Worm (Caenorhabditis elegans) whole organism, early embryonic: Measurements from ENCODE around the gene egl-21.

Experiments used
- B0310.2 ChIP-seq: sonication (generic microtip); optimal IDR thresholded peaks from 2 replicates; lab custom pipeline; 2016; ENCODE audit warnings: mild to moderate bottlenecking, missing genetic modification characterization, missing compliant biosample characterization
- F13C5.2 ChIP-seq: sonication (generic microtip); optimal IDR thresholded peaks from 2 replicates; lab custom pipeline; 2017; ENCODE audit warnings: mild to moderate bottlenecking, missing genetic modification characterization, inconsistent platforms, missing compliant biosample characterization
- aly-1 ChIP-seq: sonication (generic microtip); optimal IDR thresholded peaks from 2 replicates; lab custom pipeline; 2016; ENCODE audit warnings: missing genetic modification characterization, missing compliant biosample characterization
- ama-1 ChIP-seq: fragments of 150-350 bp; optimal IDR thresholded peaks from 2 replicates; lab custom pipeline; 2014
- ceh-13 ChIP-seq: fragments of 200-800 bp; sonication (Bioruptor generic); optimal IDR thresholded peaks from 2 replicates; lab custom pipeline; 2018; ENCODE audit warnings: mild to moderate bottlenecking, missing genetic modification characterization, missing compliant biosample characterization
- ceh-36 ChIP-seq: sonication (generic microtip); optimal IDR thresholded peaks from 2 replicates; lab custom pipeline; 2016; ENCODE audit warnings: missing genetic modification characterization, inconsistent platforms, missing compliant biosample characterization
- ets-7 ChIP-seq: sonication (generic microtip); optimal IDR thresholded peaks from 2 replicates; lab custom pipeline; 2016; ENCODE audit warnings: missing genotype, missing genetic modification characterization, missing compliant biosample characterization
- flt-1 ChIP-seq: fragments of 200-800 bp; sonication (Bioruptor generic); IDR thresholded peaks from 2 replicates; pipeline ENCODE4 v1.3.6; 2022; ENCODE audit warnings: missing genetic modification characterization, missing compliant biosample characterization
- hmbx-1 ChIP-seq: sonication (generic microtip); optimal IDR thresholded peaks from 2 replicates; lab custom pipeline; 2016; ENCODE audit warnings: mild to moderate bottlenecking, missing genetic modification characterization, missing compliant biosample characterization
- hmg-4 ChIP-seq: fragments of 200-800 bp; sonication (Bioruptor generic); optimal IDR thresholded peaks from 2 replicates; lab custom pipeline; 2018; ENCODE audit warnings: mild to moderate bottlenecking, missing genetic modification characterization, missing compliant biosample characterization
- hnd-1 ChIP-seq: sonication (generic microtip); optimal IDR thresholded peaks from 2 replicates; lab custom pipeline; 2016; ENCODE audit warnings: missing genetic modification characterization, missing compliant biosample characterization
- pes-1 ChIP-seq: fragments of 200-800 bp; sonication (Bioruptor generic); IDR thresholded peaks from 2 replicates; pipeline ENCODE4 v1.3.6; 2022; ENCODE audit warnings: missing genetic modification reagents, missing genetic modification characterization, missing compliant biosample characterization
- scrt-1 ChIP-seq: fragments of 200-800 bp; sonication (Bioruptor generic); IDR thresholded peaks from 2 replicates; pipeline ENCODE4 v1.3.6; 2022; ENCODE audit warnings: missing genetic modification characterization, missing compliant biosample characterization
- sea-1 ChIP-seq: fragments of 200-800 bp; sonication (Bioruptor generic); conservative IDR thresholded peaks from 2 replicates; pipeline ENCODE4 v1.3.6; 2022; ENCODE audit warnings: missing genetic modification characterization, missing compliant biosample characterization
- tbx-11 ChIP-seq: fragments of 200-800 bp; sonication (Bioruptor generic); IDR thresholded peaks from 2 replicates; pipeline ENCODE4 v1.3.6; 2022; ENCODE audit warnings: missing genetic modification characterization, missing compliant biosample characterization
- tbx-37 ChIP-seq: fragments of 200-800 bp; sonication (Bioruptor generic); conservative IDR thresholded peaks from 2 replicates; pipeline ENCODE4 v1.3.6; 2022; ENCODE audit warnings: missing genetic modification reagents, missing genetic modification characterization, missing compliant biosample characterization
- tra-4 ChIP-seq: sonication (generic microtip); optimal IDR thresholded peaks from 2 replicates; lab custom pipeline; 2017; ENCODE audit warnings: missing genetic modification characterization, missing compliant biosample characterization

The egl-21 gene

DNA sequence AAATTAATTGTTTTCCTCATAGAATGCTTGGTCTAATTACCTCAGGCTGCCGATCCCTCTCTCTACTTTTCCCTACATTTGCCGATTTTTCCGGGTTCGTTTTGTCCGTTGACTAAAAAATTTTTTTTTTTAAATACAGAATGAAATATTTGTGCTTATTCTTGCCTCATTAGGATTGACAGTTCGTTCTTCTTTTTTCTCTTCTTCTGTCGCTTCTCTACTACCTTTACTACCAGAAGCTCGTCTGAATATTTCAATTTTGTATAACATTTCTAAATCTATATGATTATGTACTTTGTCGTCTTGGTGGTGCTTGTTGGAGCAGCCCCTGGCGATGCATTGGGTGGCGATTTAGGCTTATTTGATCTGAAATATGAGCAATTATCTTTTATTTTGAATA, 6.4 kb downstream of the egl-21 start:
- no peak for TF ChIP-seq scrt-1 (GFP tag; lab: Robert Waterston, UW)
- no peak for TF ChIP-seq hmg-4
- no peak for TF ChIP-seq tbx-11 (GFP tag; lab: Robert Waterston, UW)
- no peak for TF ChIP-seq ceh-36
- no peak for TF ChIP-seq tra-4 (tag; lab: Kevin White, UChicago)
- TF ChIP-seq sea-1, result no peak
- TF ChIP-seq hnd-1 (tag; lab: Kevin White, UChicago), result no peak
- no peak for TF ChIP-seq tbx-37 (GFP tag; lab: Robert Waterston, UW)
- no peak for TF ChIP-seq ets-7 (tag; lab: Kevin White, UChicago)
- TF ChIP-seq aly-1, result no peak
- no peak for TF ChIP-seq ceh-13 (GFP tag; lab: Kevin White, UChicago)
- no peak for TF ChIP-seq ama-1
- no peak for TF ChIP-seq F13C5.2
- no peak for TF ChIP-seq flt-1
- no peak for TF ChIP-seq B0310.2 (tag; lab: Kevin White, UChicago)
- TF ChIP-seq pes-1 (GFP tag; lab: Robert Waterston, UW), result no peak
- no peak for TF ChIP-seq hmbx-1

DNA sequence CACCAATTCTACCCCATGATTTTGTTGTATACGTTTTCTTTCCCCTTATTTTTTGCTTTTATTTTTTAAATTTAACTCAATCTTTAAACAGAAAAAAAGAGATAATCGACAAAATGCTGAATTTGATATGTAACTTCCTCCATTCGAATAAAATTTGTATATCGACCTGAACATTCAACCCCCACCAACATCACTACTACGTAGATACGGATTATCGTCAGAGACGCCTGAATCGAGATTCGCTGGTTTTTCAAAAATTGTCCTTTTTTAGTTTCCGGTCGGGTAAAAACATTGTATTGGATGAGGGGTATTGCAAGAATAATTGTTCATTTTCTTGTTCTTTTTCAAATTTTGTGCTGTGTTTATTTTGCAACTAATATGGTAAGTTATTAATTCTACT, 9.2 kb downstream of the egl-21 start, which contains the start of gene bgnt-1.1:
Gene bgnt-1.1 (plus strand): TSS at position 301 of the 400 bp plus-strand sequence.
- TF ChIP-seq ets-7 (tag; lab: Kevin White, UChicago) (no peak), ceh-13 (GFP tag; lab: Kevin White, UChicago) (no peak), sea-1 (no peak), hnd-1 (tag; lab: Kevin White, UChicago) (no peak), B0310.2 (tag; lab: Kevin White, UChicago) (no peak), scrt-1 (GFP tag; lab: Robert Waterston, UW) (no peak), hmbx-1 (no peak), ama-1 (no peak), pes-1 (GFP tag; lab: Robert Waterston, UW) (no peak), tra-4 (tag; lab: Kevin White, UChicago) (no peak), ceh-36 (no peak), tbx-11 (GFP tag; lab: Robert Waterston, UW) (no peak)

DNA sequence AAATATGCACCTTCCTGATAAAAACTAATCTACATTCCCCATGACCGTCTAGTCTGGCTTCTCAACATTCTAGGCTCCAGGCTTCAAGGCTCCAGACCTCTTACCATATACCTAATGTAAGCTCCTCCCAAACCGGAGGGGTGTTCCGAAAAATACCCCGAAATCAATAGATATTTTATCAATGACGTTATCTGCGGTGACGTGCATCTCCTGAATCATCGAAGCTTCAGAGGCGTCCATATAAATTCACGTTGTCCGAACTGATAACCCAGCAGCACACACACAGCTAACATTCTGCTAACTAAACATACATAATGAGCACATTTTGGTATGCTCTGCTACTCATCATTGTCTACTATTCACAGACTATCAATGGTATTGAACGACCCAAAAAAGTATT, 12.2 kb downstream of the egl-21 start, which contains the start of gene ugt-44:
Gene ugt-44 (plus strand): TSS at position 248 of the 400 bp plus-strand sequence.
- TF ChIP-seq tbx-37 (GFP tag; lab: Robert Waterston, UW), result no peak
- TF ChIP-seq pes-1 (GFP tag; lab: Robert Waterston, UW), result no peak
- TF ChIP-seq ceh-13 (GFP tag; lab: Kevin White, UChicago), result no peak
- no peak for TF ChIP-seq hmbx-1
- no peak for TF ChIP-seq hnd-1 (tag; lab: Kevin White, UChicago)
- TF ChIP-seq ama-1, result no peak
- no peak for TF ChIP-seq hmg-4
- TF ChIP-seq ceh-36, result no peak
- TF ChIP-seq tbx-11 (GFP tag; lab: Robert Waterston, UW), result no peak
- no peak for TF ChIP-seq aly-1

DNA sequence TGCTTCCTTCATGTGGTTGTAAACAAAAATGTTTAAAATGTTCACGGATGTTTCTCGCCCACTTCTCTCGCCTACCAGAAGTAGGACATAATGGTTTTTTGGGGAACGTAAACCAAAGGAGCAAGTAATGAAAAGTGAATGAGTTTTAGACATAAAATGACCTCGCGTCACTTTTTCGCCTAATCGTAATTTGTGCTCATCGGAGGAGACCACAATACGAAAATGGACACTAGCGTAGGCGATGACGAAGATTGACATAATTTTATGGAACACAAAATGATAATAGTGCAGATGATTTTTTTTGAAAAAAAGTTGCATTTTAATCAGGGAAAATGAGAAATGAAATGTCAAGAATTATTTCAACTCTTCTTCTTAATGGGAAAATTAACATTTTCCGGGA, 13.0 kb downstream of the egl-21 start:
- TF ChIP-seq ceh-36, result no peak
- no peak for TF ChIP-seq hmg-4
- TF ChIP-seq scrt-1 (GFP tag; lab: Robert Waterston, UW), result no peak

DNA sequence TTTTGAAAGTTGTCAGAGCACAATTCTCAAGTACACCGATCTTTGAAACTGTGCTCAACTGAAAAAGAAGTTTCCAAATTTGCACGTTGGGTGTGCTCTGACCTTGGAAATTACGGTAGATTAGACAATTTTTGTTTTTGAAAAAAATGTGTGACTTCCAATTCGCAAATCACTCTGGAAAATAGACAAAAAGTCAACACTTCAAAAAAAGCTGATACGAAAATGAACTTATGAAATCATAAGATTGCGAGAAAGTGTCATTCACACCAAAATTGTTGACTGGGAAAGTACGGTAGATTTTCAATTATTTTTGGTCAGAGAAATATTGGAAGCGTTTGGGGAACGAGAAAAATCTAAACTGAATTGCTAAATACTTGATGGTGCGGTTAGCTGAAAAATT, 14.3 kb downstream of the egl-21 start:
- no peak for TF ChIP-seq sea-1
- no peak for TF ChIP-seq hnd-1 (tag; lab: Kevin White, UChicago)
- no peak for TF ChIP-seq hmbx-1
- no peak for TF ChIP-seq ama-1
- TF ChIP-seq pes-1 (GFP tag; lab: Robert Waterston, UW), result no peak

DNA sequence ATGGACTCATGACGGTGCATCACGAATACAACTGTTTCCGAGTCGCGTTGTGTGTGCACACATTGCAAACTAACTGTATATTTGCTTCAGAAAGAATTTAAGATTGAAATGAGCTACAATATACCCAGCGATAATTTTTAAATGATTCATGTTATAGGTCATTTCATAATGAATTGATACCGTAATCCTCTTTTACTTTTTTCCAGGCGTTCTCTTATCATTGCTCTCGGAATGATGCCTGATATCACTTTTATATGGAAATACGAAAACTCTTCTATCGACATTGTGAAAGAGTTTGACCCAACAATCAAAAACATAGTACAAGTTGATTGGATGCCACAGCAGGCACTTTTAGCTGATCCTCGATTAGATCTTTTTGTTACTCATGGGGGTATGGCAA, 15.2 kb downstream of the egl-21 start:
- TF ChIP-seq ama-1, result no peak

DNA sequence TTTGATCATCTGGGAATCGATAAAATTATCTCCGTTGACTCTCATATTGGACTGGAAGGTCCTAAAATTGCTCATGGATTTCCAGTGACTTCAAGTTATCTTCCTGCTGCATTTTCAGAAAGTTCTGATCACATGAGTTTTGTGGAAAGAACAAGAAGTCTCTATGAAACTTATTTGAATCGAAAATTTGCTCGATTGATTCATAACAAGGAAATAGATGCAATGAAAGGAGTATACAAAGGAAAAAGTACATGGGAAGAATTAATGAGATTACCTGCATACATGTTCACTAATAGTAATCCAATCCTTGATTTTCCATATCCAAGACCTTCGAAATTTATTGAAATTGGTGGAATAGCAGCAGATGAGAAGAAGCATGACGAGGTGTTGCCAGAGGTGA, 15.9 kb downstream of the egl-21 start:
- no peak for TF ChIP-seq ceh-36
- TF ChIP-seq tbx-11 (GFP tag; lab: Robert Waterston, UW), result no peak
- no peak for TF ChIP-seq ceh-13 (GFP tag; lab: Kevin White, UChicago)
- TF ChIP-seq tra-4 (tag; lab: Kevin White, UChicago), result no peak

DNA sequence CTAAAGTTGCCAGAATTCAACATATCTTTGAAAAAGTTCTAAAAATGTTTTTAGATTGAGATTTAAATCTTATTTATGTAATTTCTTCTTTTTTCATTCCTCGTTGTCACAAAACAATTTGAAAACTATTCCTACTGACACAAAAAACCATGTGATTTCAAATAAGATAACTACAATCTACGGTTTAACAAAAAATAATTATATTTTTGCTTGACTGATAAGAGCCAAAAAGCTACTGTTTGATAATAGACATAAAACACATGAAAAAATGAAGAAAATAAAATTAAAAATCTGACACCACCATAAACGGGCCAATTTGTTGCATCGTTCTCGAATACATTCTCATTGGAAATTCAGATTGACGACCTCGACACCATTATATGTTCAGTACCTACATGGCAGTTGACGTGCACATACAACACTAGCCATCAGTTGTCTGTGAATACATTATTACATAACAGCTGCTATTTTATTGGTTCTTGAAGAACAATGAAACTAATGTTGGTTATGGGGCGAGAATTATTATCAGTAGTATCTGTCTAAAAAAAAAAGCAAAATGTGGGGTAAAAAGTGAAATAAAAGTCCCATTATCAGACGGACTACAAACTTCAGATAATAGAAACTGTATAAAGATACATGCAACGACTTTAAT, 17.5 kb downstream of the egl-21 start, which contains the start of gene ugt-43:
Gene ugt-43 (plus strand): TSS at position 602 of the 652 bp plus-strand sequence.
- TF ChIP-seq F13C5.2, result no peak
- no peak for TF ChIP-seq ets-7 (tag; lab: Kevin White, UChicago)
- no peak for TF ChIP-seq pes-1 (GFP tag; lab: Robert Waterston, UW)
- no peak for TF ChIP-seq ama-1
- no peak for TF ChIP-seq hmg-4
- no peak for TF ChIP-seq tbx-11 (GFP tag; lab: Robert Waterston, UW)
- TF ChIP-seq scrt-1 (GFP tag; lab: Robert Waterston, UW), result no peak
- no peak for TF ChIP-seq sea-1
- TF ChIP-seq B0310.2 (tag; lab: Kevin White, UChicago), result no peak
- TF ChIP-seq hnd-1 (tag; lab: Kevin White, UChicago), result no peak
- no peak for TF ChIP-seq ceh-36
- TF ChIP-seq aly-1, result no peak
- no peak for TF ChIP-seq tra-4 (tag; lab: Kevin White, UChicago)
- TF ChIP-seq tbx-37 (GFP tag; lab: Robert Waterston, UW), result no peak
- no peak for TF ChIP-seq hmbx-1

DNA sequence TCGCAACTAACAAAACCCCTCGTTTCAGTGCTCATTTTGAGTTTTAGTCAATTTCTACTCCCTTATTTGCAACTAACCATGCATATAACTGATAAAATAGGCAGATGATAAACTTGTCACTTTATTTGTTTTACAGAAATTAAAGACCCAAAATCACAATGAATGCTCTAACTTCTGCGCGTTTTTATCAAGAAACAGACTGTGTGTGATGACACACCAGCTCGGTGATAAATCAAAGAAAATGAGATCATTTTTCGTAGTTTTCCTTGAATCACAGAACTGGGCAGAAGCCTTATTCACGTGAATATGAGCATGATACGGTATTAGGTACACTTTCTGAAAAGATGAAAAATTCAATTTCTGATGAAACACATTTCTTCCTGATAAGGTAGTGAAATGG, 18.5 kb downstream of the egl-21 start:
- TF ChIP-seq ets-7 (tag; lab: Kevin White, UChicago) (no peak), sea-1 (no peak), tbx-11 (GFP tag; lab: Robert Waterston, UW) (no peak), B0310.2 (tag; lab: Kevin White, UChicago) (no peak), hnd-1 (tag; lab: Kevin White, UChicago) (no peak), ceh-36 (no peak), pes-1 (GFP tag; lab: Robert Waterston, UW) (no peak), ama-1 (no peak), hmg-4 (no peak), aly-1 (no peak), tbx-37 (GFP tag; lab: Robert Waterston, UW) (no peak)
